Worm (Caenorhabditis elegans): ENCODE data around the gene pkg-2.

pkg-2 gene

DNA sequence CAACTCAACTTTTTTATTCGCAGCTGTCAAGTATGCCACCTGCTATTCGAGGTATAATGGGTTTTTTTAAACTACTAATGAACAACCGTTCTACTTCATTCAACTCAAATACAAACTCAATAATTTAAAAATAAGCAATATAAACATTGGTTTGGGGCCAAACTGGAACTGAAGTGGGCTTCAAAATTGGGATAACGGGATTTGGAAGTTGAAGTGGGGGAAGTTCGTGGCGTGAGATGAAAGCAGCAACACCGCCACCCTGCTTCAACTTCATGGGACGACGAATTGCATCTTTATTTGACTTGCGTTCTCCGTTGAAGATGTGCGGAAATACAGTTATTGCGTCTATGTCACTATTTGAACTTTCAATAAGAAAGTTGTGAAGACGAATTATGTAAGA lies 42.2 kb upstream of the pkg-2 start (continued):
- TF ChIP-seq nhr-42 (GFP tag; IDR thresholded peaks at IDR 0.05) (no peak), pqm-1 (tag; optimal IDR thresholded peaks at IDR 0.05) (no peak)

DNA sequence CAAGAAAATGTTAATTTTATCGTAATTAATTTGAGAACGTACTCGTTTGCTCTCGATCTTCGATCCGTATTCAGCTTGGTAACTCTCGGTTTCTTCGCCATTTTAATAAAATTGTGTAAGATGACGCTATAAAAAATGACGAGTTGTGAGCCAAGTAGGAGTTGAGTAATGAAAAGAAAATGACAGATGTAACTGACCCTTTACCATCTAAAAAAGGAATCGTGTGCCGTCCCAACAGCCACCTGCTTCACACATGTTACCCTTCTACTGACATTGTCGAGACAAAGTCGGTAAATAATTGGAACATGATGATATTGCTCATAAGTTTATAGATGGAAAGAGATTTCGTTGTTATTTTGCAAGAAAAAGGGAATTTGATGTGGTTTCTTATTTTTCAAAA lies 41.3 kb upstream of the pkg-2 start, which contains the start of gene hlh-12:
Gene hlh-12 (minus strand): TSS at position 101 of the 400 bp plus-strand sequence.
- TF ChIP-seq Y5F2A.4 (GFP tag; optimal IDR thresholded peaks at IDR 0.05) (no peak), ztf-7 (tag; optimal IDR thresholded peaks at IDR 0.05) (no peak), lim-7 (GFP tag; IDR thresholded peaks at IDR 0.05) (no peak), Y48G9A.11 (GFP tag; IDR thresholded peaks at IDR 0.05) (no peak), pqm-1 (tag; optimal IDR thresholded peaks at IDR 0.05) (no peak), Y75B8A.6 (GFP tag; IDR thresholded peaks at IDR 0.05) (no peak), lin-1 (GFP tag; IDR thresholded peaks at IDR 0.05) (no peak), D1046.2 (GFP tag; IDR thresholded peaks at IDR 0.05) (no peak)

DNA sequence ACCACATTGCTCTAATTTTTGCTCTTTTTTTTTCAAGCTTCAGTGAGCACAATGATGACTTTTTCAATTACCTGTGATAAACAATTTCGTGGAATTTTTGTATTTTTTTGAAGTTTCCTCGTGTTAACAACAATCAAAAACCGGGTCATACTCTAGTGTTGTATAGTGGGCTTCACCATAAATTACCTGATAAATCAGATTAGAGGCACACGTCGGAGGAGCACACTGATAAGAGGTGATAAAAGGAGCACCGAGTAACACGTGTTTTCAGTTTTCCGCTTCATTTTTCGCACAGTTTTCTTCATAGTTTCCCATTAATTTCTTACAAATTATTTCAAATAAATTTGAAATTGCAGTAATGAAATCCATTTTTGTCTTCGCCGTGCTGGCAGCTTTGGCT lies 39.4 kb upstream of the pkg-2 start, which contains the start of gene spp-8:
Gene spp-8 (plus strand): TSS at position 357 of the 400 bp plus-strand sequence.
- no peak for TF ChIP-seq spr-1 (tag; optimal IDR thresholded peaks at IDR 0.05)
- TF ChIP-seq php-3 (GFP tag; IDR thresholded peaks at IDR 0.05) = peak; percentile 96
- no peak for TF ChIP-seq daf-16 (GFP tag; optimal IDR thresholded peaks at IDR 0.05)
- peak; percentile 82 for TF ChIP-seq daf-16 (tag; optimal IDR thresholded peaks at IDR 0.05)
- TF ChIP-seq lin-1 (GFP tag; IDR thresholded peaks at IDR 0.05) = peak; percentile 64; the same call in 1 of the 2 replicates
- peak; percentile 15 for TF ChIP-seq nhr-102 (tag; optimal IDR thresholded peaks at IDR 0.05)
- peak; percentile 98 for TF ChIP-seq nhr-28 (tag; optimal IDR thresholded peaks at IDR 0.05)
- peak; percentile 93 for TF ChIP-seq pqm-1 (tag; optimal IDR thresholded peaks at IDR 0.05)
- no peak for TF ChIP-seq lsy-2 (tag; optimal IDR thresholded peaks at IDR 0.05)
- TF ChIP-seq T26A8.4 (GFP tag; IDR thresholded peaks at IDR 0.05) = no peak
- no peak for TF ChIP-seq mep-1 (tag; optimal IDR thresholded peaks at IDR 0.05)
- TF ChIP-seq mdl-1 (tag; optimal IDR thresholded peaks at IDR 0.05) = peak in 1 of 2 experiments; percentile 74
- peak; percentile 45; the same call in 1 of the 2 replicates for TF ChIP-seq pha-4 (GFP tag; IDR thresholded peaks at IDR 0.05)
- TF ChIP-seq pha-4 (tag; optimal IDR thresholded peaks at IDR 0.05) = no peak
- TF ChIP-seq dmd-6 (GFP tag; IDR thresholded peaks at IDR 0.05) = peak; percentile 94
- 0 out of 2 replicates have a peak, but pooled peaks have one; percentile 20 for TF ChIP-seq tra-1 (GFP tag; IDR thresholded peaks at IDR 0.05)
- TF ChIP-seq hlh-30 (tag; optimal IDR thresholded peaks at IDR 0.05; ENCODE audit: insufficient read depth) = peak; percentile 67
- TF ChIP-seq nhr-77 (tag; optimal IDR thresholded peaks at IDR 0.05) = peak; percentile 73
- peak; percentile 92 for TF ChIP-seq ceh-20 (GFP tag; IDR thresholded peaks at IDR 0.05)
- peak; percentile 83 for TF ChIP-seq hlh-11 (tag; optimal IDR thresholded peaks at IDR 0.05)
- TF ChIP-seq dve-1 (tag; optimal IDR thresholded peaks at IDR 0.05; ENCODE audit: insufficient read depth) = peak; percentile 80
- TF ChIP-seq mxl-3 (GFP tag; optimal IDR thresholded peaks at IDR 0.05) = peak; percentile 74

DNA sequence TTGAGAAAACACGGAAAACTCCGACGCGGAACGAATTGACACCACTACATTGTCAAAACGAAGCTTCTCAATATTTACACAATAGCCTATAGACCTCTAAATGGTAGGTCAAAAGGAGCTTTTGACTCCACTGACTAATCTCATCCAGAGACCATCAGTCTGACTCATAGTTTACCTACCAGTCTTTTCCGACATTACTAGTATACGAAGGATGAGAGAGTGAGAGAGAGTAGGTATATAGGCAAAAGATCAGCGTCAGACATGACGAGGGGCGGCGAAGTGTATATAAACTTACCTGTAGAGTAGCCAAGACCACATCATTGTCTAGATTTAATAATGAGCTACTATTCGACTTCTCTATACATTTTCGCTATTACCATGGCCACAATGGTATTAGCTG lies 33.5 kb upstream of the pkg-2 start, which contains the start of gene srlf-3:
Gene srlf-3 (plus strand): TSS at position 301 of the 400 bp plus-strand sequence.
- no peak for TF ChIP-seq zip-2 (tag; optimal IDR thresholded peaks at IDR 0.05)
- peak; percentile 54 for TF ChIP-seq aha-1 (tag)
- TF ChIP-seq attf-4 (tag; optimal IDR thresholded peaks at IDR 0.05) = no peak
- TF ChIP-seq daf-12 (tag; optimal IDR thresholded peaks at IDR 0.05) = no peak
- no peak for TF ChIP-seq lim-7 (GFP tag; IDR thresholded peaks at IDR 0.05)

- peak; percentile 92 for TF ChIP-seq aha-1 (tag)
- no peak for TF ChIP-seq egl-43 (GFP tag; IDR thresholded peaks at IDR 0.05)
- no peak for TF ChIP-seq ceh-28 (tag; optimal IDR thresholded peaks at IDR 0.05)
- no peak for TF ChIP-seq nhr-6 (tag; optimal IDR thresholded peaks at IDR 0.05)
- TF ChIP-seq lin-39 (tag; optimal IDR thresholded peaks at IDR 0.05) = no peak
- no peak for TF ChIP-seq ztf-11 (tag; optimal IDR thresholded peaks at IDR 0.05)
- no peak for TF ChIP-seq ZK337.2 (GFP tag; IDR thresholded peaks at IDR 0.05)
Measured at ce11 chrIV:8488043-8488442, 32.7 kb upstream of the pkg-2 start.
